Fruit fly (Drosophila melanogaster) S2 (cell line): ENCODE measurements around the gene CG33111.

ENCODE experiments used
- CG8478 ChIP-seq: fragments of >200 bp; optimal IDR thresholded peaks from 2 replicates; lab custom pipeline; 2018
- CTCF ChIP-seq, 2 experiments: fragments of >200 bp; optimal IDR thresholded peaks; 2 replicates each; lab custom pipeline; 2018

CG33111 gene

dm6 chr3R:23763622-23764273 is 55.3 kb downstream of the CG33111 start, which contains the start of gene Lsd-1:
Gene Lsd-1, plus strand, starts transcription at chr3R:23763857.
- TF ChIP-seq CG8478 (no peak), CTCF (optimal IDR thresholded peaks at IDR 0.05; lab: Kevin White, UChicago) (no peak)

dm6 chr3R:23763015-23763414 is 56.0 kb downstream of the CG33111 start, which contains the start of gene udt:
Gene udt, minus strand, starts transcription at chr3R:23763263.
- TF ChIP-seq CG8478 = no peak
- TF ChIP-seq CTCF (optimal IDR thresholded peaks at IDR 0.05; lab: Kevin White, UChicago) = no peak

dm6 chr3R:23760219-23761018 is 58.6 kb downstream of the CG33111 start, which contains the start of gene SdhD:
Gene SdhD, minus strand, starts transcription at chr3R:23760600.
- TF ChIP-seq CG8478 (no peak), CTCF (optimal IDR thresholded peaks at IDR 0.05; lab: Kevin White, UChicago) (no peak)

dm6 chr3R:23757912-23758607 is 61.0 kb downstream of the CG33111 start, which contains the start of the genes PTPMT1 and Hrd3:
Gene PTPMT1, plus strand, starts transcription at chr3R:23758339.
Gene Hrd3, minus strand, starts transcription at chr3R:23758557.
- TF ChIP-seq CG8478 = no peak
- no peak for TF ChIP-seq CTCF (optimal IDR thresholded peaks at IDR 0.05; lab: Kevin White, UChicago)

- TF ChIP-seq CTCF (optimal IDR thresholded peaks at IDR 0.05; lab: Kevin White, UChicago) = peak in 1 of 2 experiments; percentile 4
- TF ChIP-seq CG8478 = no peak
These were observed 66.3 kb downstream of the CG33111 start, which contains the start of the genes RanBP3 and Rpt5 for dm6 chr3R:23752728-23753127. Gene RanBP3, minus strand, starts transcription at chr3R:23752834. Gene Rpt5, plus strand, starts transcription at chr3R:23752876.
